Fruit fly (Drosophila melanogaster): ENCODE measurements around the gene CG4935.

Gene CG4935

DNA sequence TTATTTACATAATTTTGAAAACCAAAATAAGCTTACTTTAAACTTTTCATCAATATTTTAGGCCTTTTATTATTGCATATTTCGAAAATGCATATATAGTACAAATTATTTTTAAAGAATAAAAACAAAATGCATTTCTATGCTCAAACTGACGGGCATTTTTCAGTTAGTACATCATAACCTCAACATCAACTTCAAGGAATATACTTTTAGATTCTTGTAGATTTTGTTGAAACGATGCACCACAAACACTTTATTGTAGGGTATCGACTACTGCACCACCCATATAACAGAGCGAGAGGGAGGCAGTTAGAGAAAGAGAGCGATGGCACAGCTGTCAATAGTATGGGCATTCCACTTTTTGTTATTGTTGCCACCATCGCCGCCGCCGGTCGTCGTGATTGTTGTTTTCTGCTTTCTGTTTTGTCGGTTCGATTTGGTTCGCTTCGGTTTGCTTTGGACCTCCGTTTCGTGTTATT, 17.9 kb downstream of the CG4935 start (continued):
- TF ChIP-seq dmrt99B (tag; optimal IDR thresholded peaks at IDR 0.05) = peak; percentile 98
- TF ChIP-seq Doc3 (GFP tag; IDR thresholded peaks at IDR 0.05; ENCODE audit: partially characterized antibody) = no peak
- TF ChIP-seq Hr78 (GFP tag; optimal IDR thresholded peaks at IDR 0.05) = peak in 1 of 2 experiments; percentile 87
- TF ChIP-seq Abd-B (GFP tag; optimal IDR thresholded peaks at IDR 0.05) = peak; percentile 92
- TF ChIP-seq HHEX (GFP tag; optimal IDR thresholded peaks at IDR 0.05) = peak; percentile 90
- 0 out of 2 replicates have a peak, but pooled peaks have one; percentile 18 for TF ChIP-seq Taf1 (GFP tag; IDR thresholded peaks at IDR 0.05)
- peak; percentile 21 for TF ChIP-seq abd-A (tag; optimal IDR thresholded peaks at IDR 0.05)
- TF ChIP-seq Atf-2 (GFP tag; optimal IDR thresholded peaks at IDR 0.05) = peak; percentile 86
- no peak for TF ChIP-seq wdn (GFP tag; IDR thresholded peaks at IDR 0.05)
- TF ChIP-seq CG8089 (GFP tag; optimal IDR thresholded peaks at IDR 0.05) = peak; percentile 81
- peak; percentile 60 for TF ChIP-seq grn (GFP tag; optimal IDR thresholded peaks at IDR 0.05)
- TF ChIP-seq Hr39 (optimal IDR thresholded peaks at IDR 0.05) = no peak
- peak; percentile 30 for TF ChIP-seq CG4282 (GFP tag; optimal IDR thresholded peaks at IDR 0.05)
- TF ChIP-seq Atf3 (GFP tag; optimal IDR thresholded peaks at IDR 0.05) = peak; percentile 81
- no peak for TF ChIP-seq Dll (GFP tag; IDR thresholded peaks at IDR 0.05; ENCODE audit: partially characterized antibody)
- TF ChIP-seq gsb-n (tag; optimal IDR thresholded peaks at IDR 0.05) = peak; percentile 88
- TF ChIP-seq CG1602 (GFP tag; optimal IDR thresholded peaks at IDR 0.05) = peak; percentile 92
- TF ChIP-seq CG13296 (GFP tag; optimal IDR thresholded peaks at IDR 0.05) = peak; percentile 87
- TF ChIP-seq mirr (GFP tag; optimal IDR thresholded peaks at IDR 0.05) = no peak
- TF ChIP-seq ap (GFP tag; IDR thresholded peaks at IDR 0.05) = peak; percentile 71
- TF ChIP-seq CG1024 (GFP tag; IDR thresholded peaks at IDR 0.05) = peak; percentile 56; the same call in 1 of the 2 replicates
- TF ChIP-seq CG9817 (tag; optimal IDR thresholded peaks at IDR 0.05) = peak; percentile 79
- no peak for TF ChIP-seq BEAF-32 (GFP tag; optimal IDR thresholded peaks at IDR 0.05)
- no peak for TF ChIP-seq Elba2 (GFP tag; optimal IDR thresholded peaks at IDR 0.05)
- TF ChIP-seq psq (GFP tag; optimal IDR thresholded peaks at IDR 0.05) = peak; percentile 81
- TF ChIP-seq D (optimal IDR thresholded peaks at IDR 0.05) = no peak
- TF ChIP-seq D (GFP tag; optimal IDR thresholded peaks at IDR 0.05) = peak; percentile 90
- TF ChIP-seq dysf (GFP tag; IDR thresholded peaks at IDR 0.05) = peak; percentile 88
- peak; percentile 65 for TF ChIP-seq CG2120 (GFP tag; optimal IDR thresholded peaks at IDR 0.05)
- TF ChIP-seq CG14965 (GFP tag; optimal IDR thresholded peaks at IDR 0.05; ENCODE audit: borderline replicate concordance) = peak; percentile 37
- peak; percentile 94 for TF ChIP-seq CG12659 (GFP tag; optimal IDR thresholded peaks at IDR 0.05)
- peak; percentile 48 for TF ChIP-seq stwl (tag; optimal IDR thresholded peaks at IDR 0.05)
- TF ChIP-seq CG5180 (GFP tag; optimal IDR thresholded peaks at IDR 0.05) = peak; percentile 84
- peak; percentile 45 for TF ChIP-seq schlank (tag; optimal IDR thresholded peaks at IDR 0.05)
- TF ChIP-seq fd64A (GFP tag; optimal IDR thresholded peaks at IDR 0.05) = peak; percentile 81
- peak; percentile 86 for TF ChIP-seq CG10147 (GFP tag; optimal IDR thresholded peaks at IDR 0.05)
- TF ChIP-seq ham (GFP tag; IDR thresholded peaks at IDR 0.05) = no peak
- TF ChIP-seq gcm2 (GFP tag; optimal IDR thresholded peaks at IDR 0.05) = peak; percentile 66
- TF ChIP-seq CG15073 (GFP tag; optimal IDR thresholded peaks at IDR 0.05) = peak; percentile 65
- TF ChIP-seq CG4707 (GFP tag; optimal IDR thresholded peaks at IDR 0.05) = peak; percentile 75
- peak; percentile 86 to 91 for TF ChIP-seq Pdp1 (GFP tag; optimal IDR thresholded peaks at IDR 0.05)
- peak; percentile 80 for TF ChIP-seq croc (GFP tag; conservative IDR thresholded peaks at IDR 0.05)
- TF ChIP-seq CG10959 (GFP tag; IDR thresholded peaks at IDR 0.05) = peak; percentile 33; the same call in 1 of the 2 replicates
- peak; percentile 94 for TF ChIP-seq Camta (GFP tag; optimal IDR thresholded peaks at IDR 0.05)
- peak; percentile 71 for TF ChIP-seq CG17385 (GFP tag; optimal IDR thresholded peaks at IDR 0.05)
- TF ChIP-seq CG9609 (GFP tag; optimal IDR thresholded peaks at IDR 0.05) = peak; percentile 68
- TF ChIP-seq slbo (GFP tag; IDR thresholded peaks at IDR 0.05) = peak; percentile 58; the same call in 1 of the 2 replicates
- peak; percentile 85 for TF ChIP-seq Fer1 (GFP tag; optimal IDR thresholded peaks at IDR 0.05)
- TF ChIP-seq CG6791 (GFP tag; IDR thresholded peaks at IDR 0.05; ENCODE audit: partially characterized antibody) = no peak; the same call in 2 of the 3 replicates
- peak; percentile 75 for TF ChIP-seq CrebB (tag; optimal IDR thresholded peaks at IDR 0.05)
